Worm (Caenorhabditis elegans) whole organism, mixed stage, embryonic: ENCODE measurements around the gene kin-21.

Source experiments
- lin-13 ChIP-seq: fragments of 150-350 bp; optimal IDR thresholded peaks from 2 replicates; lab custom pipeline; 2014; ENCODE audit warnings: missing biosample characterization, missing genetic modification characterization
- nhr-76 ChIP-seq: sonication (generic microtip); optimal IDR thresholded peaks from 2 replicates; lab custom pipeline; 2017; ENCODE audit warnings: missing biosample characterization, missing genetic modification characterization
- tbx-8 ChIP-seq: fragments of 200-800 bp; sonication (Bioruptor generic); optimal IDR thresholded peaks from 2 replicates; lab custom pipeline; 2018; ENCODE audit warnings: mild to moderate bottlenecking, missing genetic modification characterization, moderate library complexity, missing compliant biosample characterization

DNA sequence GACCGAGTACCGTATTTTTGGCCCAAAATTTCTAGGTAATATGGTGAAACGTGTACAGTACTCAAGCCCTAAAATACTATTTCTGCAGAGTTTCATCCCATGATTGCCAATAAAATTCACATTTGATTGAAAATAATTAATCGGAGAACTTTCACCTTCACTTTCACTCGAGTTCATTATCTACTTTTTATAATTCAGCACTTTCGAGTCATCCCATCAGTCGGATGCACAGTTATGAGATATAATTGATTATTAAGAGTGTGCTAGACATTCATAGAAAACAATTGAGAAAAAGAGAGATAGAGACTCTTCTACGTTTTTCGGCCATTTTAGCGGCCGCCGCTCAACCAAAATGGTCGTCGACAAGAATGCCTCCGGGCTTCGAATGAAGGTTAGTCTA lies 30.0 kb upstream of the kin-21 start, which contains the start of gene fat-3:
- TF ChIP-seq nhr-76 (tag; lab: Kevin White, UChicago): no peak
- no peak for TF ChIP-seq lin-13 (tag; lab: Kevin White, UChicago)
- TF ChIP-seq tbx-8: no peak
